Worm (Caenorhabditis elegans) whole organism, young adult: ENCODE data around the gene ZC196.9.

Experiments
- F39B2.1 ChIP-seq: fragments of 200-800 bp; sonication (Bioruptor generic); IDR thresholded peaks from 2 replicates; pipeline ENCODE4 v1.3.6; 2022; ENCODE audit warnings: missing genetic modification reagents, missing genetic modification characterization, missing compliant biosample characterization
- Y95B8A.8 ChIP-seq: fragments of 200-800 bp; sonication (Bioruptor generic); IDR thresholded peaks from 2 replicates; pipeline ENCODE4 v1.3.6; 2022; ENCODE audit warnings: missing genetic modification reagents, missing genetic modification characterization, missing compliant biosample characterization
- ama-1 ChIP-seq, 3 experiments: fragments of 150-350 bp in 1 of 3; sonication (generic microtip) in 2 of 3; optimal IDR thresholded peaks; 2 replicates each; lab custom pipeline; 2014 to 2018; ENCODE audit warnings: missing biosample characterization in 2 of 3, missing genetic modification characterization in 2 of 3, missing genetic modification reagents in 2 of 3
- cebp-2 ChIP-seq: fragments of 200-800 bp; sonication (Bioruptor generic); IDR thresholded peaks from 2 replicates; pipeline ENCODE4 v1.3.6; 2022; ENCODE audit warnings: missing genetic modification characterization, missing compliant biosample characterization
- ets-4 ChIP-seq: fragments of 200-800 bp; sonication (Bioruptor generic); optimal IDR thresholded peaks from 2 replicates; lab custom pipeline; 2018; ENCODE audit warnings: mild to moderate bottlenecking, missing genetic modification characterization, missing compliant biosample characterization
- hsf-1 ChIP-seq: fragments of 200-800 bp; sonication (Bioruptor generic); IDR thresholded peaks from 2 replicates; pipeline ENCODE4 v1.3.6; 2022; ENCODE audit warnings: missing genetic modification reagents, missing genetic modification characterization, missing compliant biosample characterization
- lin-35 ChIP-seq, 3 experiments: fragments of 150-350 bp in 2 of 3; sonication (generic microtip) in 1 of 3; optimal IDR thresholded peaks; 2 replicates each; lab custom pipeline; 2014 to 2018; ENCODE audit warnings: missing biosample characterization in 3 of 3, missing genetic modification characterization in 3 of 3, missing genetic modification reagents in 3 of 3
- nhr-80 ChIP-seq: sonication (generic microtip); optimal IDR thresholded peaks from 2 replicates; lab custom pipeline; 2016; ENCODE audit warnings: missing genetic modification characterization, missing compliant biosample characterization
- nhr-90 ChIP-seq: sonication (generic microtip); optimal IDR thresholded peaks from 2 replicates; lab custom pipeline; 2016; ENCODE audit warnings: missing genotype, mild to moderate bottlenecking, missing genetic modification characterization, missing compliant biosample characterization
- pha-4 ChIP-seq: fragments of 150-350 bp; sonication (generic microtip); optimal IDR thresholded peaks from 2 replicates; lab custom pipeline; 2014; ENCODE audit warnings: missing biosample characterization, missing genetic modification reagents, missing genetic modification characterization
- sdz-38 ChIP-seq: sonication (generic microtip); optimal IDR thresholded peaks from 2 replicates; lab custom pipeline; 2016; ENCODE audit warnings: missing genotype, missing genetic modification characterization, missing compliant biosample characterization
- snpc-4 ChIP-seq, 5 experiments: fragments of 150-350 bp in 1 of 5; sonication (generic microtip) in 4 of 5; optimal IDR thresholded peaks; 2 replicates each; lab custom pipeline; 2014 to 2018; ENCODE audit warnings: missing genetic modification characterization in 5 of 5, missing biosample characterization in 3 of 5, antibody characterized with exemption in 2 of 5, mild to moderate bottlenecking in 2 of 5, missing compliant biosample characterization in 2 of 5, missing genotype in 2 of 5, moderate library complexity in 2 of 5, missing genetic modification reagents in 1 of 5
- unc-130 ChIP-seq: sonication (generic microtip); optimal IDR thresholded peaks from 2 replicates; lab custom pipeline; 2016; ENCODE audit warnings: missing genetic modification reagents, missing genetic modification characterization, missing compliant biosample characterization

DNA sequence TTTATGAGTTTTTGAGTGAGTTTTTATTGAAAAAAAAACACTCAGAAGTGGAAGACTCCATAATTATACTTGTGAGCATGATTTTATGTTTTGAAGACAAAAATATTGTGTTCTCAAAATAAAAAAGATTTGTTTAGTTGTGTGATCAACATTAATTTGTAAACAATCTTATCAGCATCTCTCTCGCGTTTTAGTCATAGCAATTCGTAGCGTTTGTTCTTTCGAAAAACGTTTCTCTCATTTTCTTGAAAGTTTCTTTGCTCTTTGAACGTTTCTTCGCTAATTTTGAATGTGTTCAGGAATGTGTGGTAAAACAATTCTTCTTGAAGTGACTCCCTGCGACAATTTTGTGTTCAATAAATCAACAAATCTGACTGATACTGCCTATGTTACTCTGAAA, 12.2 kb upstream of the ZC196.9 start, which contains the start of gene ZC196.2:
- TF ChIP-seq F39B2.1 (GFP tag; lab: Robert Waterston, UW) (no peak), sdz-38 (tag; lab: Kevin White, UChicago) (no peak), lin-35 (GFP tag; optimal IDR thresholded peaks at IDR 0.05; lab: Kevin White, UChicago) (no peak), snpc-4 (GFP tag; optimal IDR thresholded peaks at IDR 0.05; lab: Kevin White, UChicago) (no peak), snpc-4 (tag; optimal IDR thresholded peaks at IDR 0.05; lab: Kevin White, UChicago) (no peak), cebp-2 (no peak), nhr-80 (no peak), pha-4 (no peak), hsf-1 (no peak), unc-130 (GFP tag; lab: Kevin White, UChicago) (no peak), Y95B8A.8 (GFP tag; lab: Robert Waterston, UW) (no peak), ets-4 (GFP tag; lab: Kevin White, UChicago) (no peak), ama-1 (optimal IDR thresholded peaks at IDR 0.05; lab: Kevin White, UChicago) (no peak), ama-1 (GFP tag; optimal IDR thresholded peaks at IDR 0.05; lab: Kevin White, UChicago) (no peak), nhr-90 (tag; lab: Kevin White, UChicago) (no peak)
